Worm (Caenorhabditis elegans) whole organism, L4/young adult: ENCODE measurements around the gene K10G6.5.

Source experiments
- W03F9.2 ChIP-seq: fragments of 150-350 bp; optimal IDR thresholded peaks from 2 replicates; lab custom pipeline; 2014; ENCODE audit warnings: missing biosample characterization, missing genetic modification characterization
- dao-5 ChIP-seq: sonication (generic microtip); optimal IDR thresholded peaks from 2 replicates; lab custom pipeline; 2016; ENCODE audit warnings: missing genotype, missing genetic modification characterization, moderate library complexity, missing compliant biosample characterization
- him-1 ChIP-seq: sonication (generic microtip); optimal IDR thresholded peaks from 2 replicates; lab custom pipeline; 2016; ENCODE audit warnings: missing genotype, missing genetic modification reagents, missing genetic modification characterization, missing compliant biosample characterization

K10G6.5 gene

DNA sequence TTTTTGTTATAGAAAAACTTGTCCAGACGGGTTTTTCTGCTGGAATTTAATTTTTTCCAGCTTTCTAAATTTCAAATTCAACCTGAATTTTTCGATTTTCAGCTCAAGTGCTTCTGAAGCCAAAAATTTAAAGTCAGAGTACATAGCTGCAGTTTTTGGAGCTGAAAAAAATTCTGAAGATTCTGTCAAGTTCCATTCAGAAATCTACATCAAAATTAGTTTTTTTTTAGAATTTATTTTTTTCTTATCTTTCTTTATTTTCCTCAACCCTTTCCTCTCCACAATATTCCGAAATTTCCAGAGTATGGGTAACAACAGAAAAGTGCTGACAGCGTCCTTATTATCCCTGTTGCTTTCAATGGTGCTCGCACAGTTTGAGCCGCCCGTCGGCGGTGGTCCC lies 41.2 kb downstream of the K10G6.5 start, which contains the start of gene K07D4.9:
K07D4.9 (plus strand) TSS at position 301 of the 400 bp plus-strand sequence.
- TF ChIP-seq dao-5 (no peak), him-1 (no peak), W03F9.2 (tag; lab: Kevin White, UChicago) (no peak)

DNA sequence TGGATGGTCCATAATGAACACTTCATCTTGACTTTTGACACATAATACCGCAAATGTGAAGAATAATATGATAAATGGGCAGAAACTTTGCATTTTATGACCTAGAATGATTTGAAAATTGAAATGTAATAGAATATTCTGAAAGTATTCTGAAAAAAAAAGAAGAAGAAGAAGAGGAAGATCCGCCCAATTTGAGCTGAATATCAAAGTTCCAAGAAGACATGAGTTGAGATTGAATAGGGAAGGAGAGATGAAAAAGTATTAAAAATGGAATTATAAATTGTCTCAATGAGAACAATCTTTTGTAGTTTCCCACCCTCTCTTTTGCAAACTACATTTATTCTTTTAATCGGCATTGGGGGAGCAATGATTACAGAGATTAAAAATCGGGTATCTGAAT lies 45.2 kb downstream of the K10G6.5 start, which contains the start of gene K07D4.4:
K07D4.4 (minus strand) TSS at position 101 of the 400 bp plus-strand sequence.
- TF ChIP-seq dao-5 (no peak), him-1 (no peak), W03F9.2 (tag; lab: Kevin White, UChicago) (no peak)
